Worm (Caenorhabditis elegans): Measurements from ENCODE around the gene srh-46.

srh-46 gene

DNA sequence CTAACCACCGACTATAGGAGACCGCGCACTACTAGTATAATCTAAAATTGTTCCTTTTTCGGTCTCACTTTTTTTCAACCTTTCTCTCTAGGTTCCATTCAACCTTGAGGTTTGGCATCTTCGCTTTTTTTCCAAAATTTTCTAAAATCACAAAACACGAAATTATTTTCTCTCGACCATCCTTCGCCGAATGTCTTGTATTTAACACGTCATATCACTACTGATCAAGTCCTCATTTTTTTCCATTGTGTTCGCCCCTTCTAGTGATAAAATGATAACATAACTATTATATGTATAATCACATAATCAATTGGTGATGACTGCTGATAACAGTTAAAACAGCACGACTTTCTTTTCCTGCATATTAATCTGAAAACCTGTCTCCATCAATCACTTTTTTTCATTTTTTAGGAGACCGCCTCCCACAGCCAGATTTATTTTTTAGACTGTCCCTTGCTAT lies 8.4 kb upstream of the srh-46 start, which contains the start of gene T03F7.7:
Gene T03F7.7 (plus strand): TSS at position 410 of the 460 bp plus-strand sequence.
- TF ChIP-seq klf-2 (GFP tag; conservative IDR thresholded peaks at IDR 0.05), result no peak
- no peak for TF ChIP-seq ztf-29 (GFP tag; IDR thresholded peaks at IDR 0.05)
- no peak for TF ChIP-seq T22C8.4 (GFP tag; IDR thresholded peaks at IDR 0.05)
- TF ChIP-seq tab-1 (GFP tag; IDR thresholded peaks at IDR 0.05), result no peak
- TF ChIP-seq cog-1 (tag; optimal IDR thresholded peaks at IDR 0.05), result no peak
- no peak for TF ChIP-seq ztf-23 (GFP tag; IDR thresholded peaks at IDR 0.05)
- TF ChIP-seq ref-1 (GFP tag; conservative IDR thresholded peaks at IDR 0.05), result no peak

DNA sequence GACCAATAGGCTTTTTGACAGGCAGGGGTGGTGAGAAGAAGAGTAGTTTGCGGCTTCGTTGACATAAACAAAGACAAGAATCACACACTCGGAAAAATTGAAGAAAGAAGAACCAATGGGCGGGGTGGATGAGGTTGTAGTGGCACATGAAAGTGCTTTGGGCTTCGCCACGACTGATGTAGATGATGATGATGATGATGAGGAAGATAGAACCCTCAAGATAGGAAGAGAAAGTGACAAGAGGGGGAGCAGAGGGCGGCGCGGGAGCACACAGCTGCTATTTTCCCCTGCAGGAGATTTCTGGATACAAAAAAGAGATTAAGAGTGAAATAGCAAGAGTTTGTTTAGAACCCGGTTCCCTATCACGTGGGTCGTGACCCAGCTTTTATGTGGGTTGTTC lies 6.2 kb upstream of the srh-46 start:
- TF ChIP-seq T22C8.4 (GFP tag; IDR thresholded peaks at IDR 0.05) (no peak), klf-2 (GFP tag; conservative IDR thresholded peaks at IDR 0.05) (no peak), ztf-29 (GFP tag; IDR thresholded peaks at IDR 0.05) (no peak), ref-1 (GFP tag; conservative IDR thresholded peaks at IDR 0.05) (no peak), cog-1 (tag; optimal IDR thresholded peaks at IDR 0.05) (no peak), med-1 (GFP tag; optimal IDR thresholded peaks at IDR 0.05; ENCODE audit: insufficient read depth) (no peak), tab-1 (GFP tag; IDR thresholded peaks at IDR 0.05) (no peak), ztf-23 (GFP tag; IDR thresholded peaks at IDR 0.05) (no peak), flt-1 (GFP tag; IDR thresholded peaks at IDR 0.05) (no peak)

DNA sequence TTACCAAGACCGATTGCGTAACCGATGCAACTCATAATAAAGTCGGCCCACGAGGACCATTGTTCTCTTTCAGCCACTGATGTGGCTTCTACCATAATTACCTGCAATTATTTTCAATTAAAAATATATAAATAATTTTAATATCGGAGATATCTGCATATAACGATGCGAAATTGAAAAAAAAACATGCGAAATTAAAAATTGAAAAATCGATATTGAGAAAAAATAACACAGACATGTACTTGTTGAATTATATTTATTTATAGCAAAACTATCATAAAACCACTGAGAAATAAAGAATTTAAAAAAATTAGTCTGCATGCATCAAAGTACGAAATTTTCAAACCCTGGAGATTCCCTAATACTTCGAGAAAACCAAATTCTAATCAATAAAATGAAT lies 5.7 kb upstream of the srh-46 start, which contains the start of gene snf-11:
Gene snf-11 (minus strand): TSS at position 101 of the 400 bp plus-strand sequence.
- TF ChIP-seq ref-1 (GFP tag; conservative IDR thresholded peaks at IDR 0.05), result no peak
- TF ChIP-seq klf-2 (GFP tag; conservative IDR thresholded peaks at IDR 0.05), result no peak
- TF ChIP-seq flt-1 (GFP tag; IDR thresholded peaks at IDR 0.05), result no peak
- TF ChIP-seq ztf-29 (GFP tag; IDR thresholded peaks at IDR 0.05), result no peak
- TF ChIP-seq T22C8.4 (GFP tag; IDR thresholded peaks at IDR 0.05), result no peak
- no peak for TF ChIP-seq med-1 (GFP tag; optimal IDR thresholded peaks at IDR 0.05; ENCODE audit: insufficient read depth)
- TF ChIP-seq tab-1 (GFP tag; IDR thresholded peaks at IDR 0.05), result no peak
- no peak for TF ChIP-seq cog-1 (tag; optimal IDR thresholded peaks at IDR 0.05)
- no peak for TF ChIP-seq ztf-23 (GFP tag; IDR thresholded peaks at IDR 0.05)

DNA sequence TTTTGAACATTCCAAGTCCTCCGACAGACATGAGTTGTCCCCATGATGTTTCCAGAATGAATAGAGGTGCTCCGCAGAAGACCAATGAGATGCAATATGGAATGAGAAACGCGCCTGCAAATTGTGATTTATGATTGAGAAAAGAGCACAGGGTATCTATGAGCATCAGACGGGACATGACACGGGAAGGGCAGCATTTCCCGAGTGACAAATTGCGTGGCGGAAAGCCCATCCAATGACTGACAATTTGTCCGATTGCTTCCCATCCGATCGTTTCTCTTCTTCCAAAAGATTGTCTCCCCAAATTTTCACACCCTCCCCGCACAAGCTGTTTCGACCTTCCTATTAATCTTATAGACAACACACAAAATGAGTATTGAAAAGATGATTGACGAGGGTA lies 5.1 kb upstream of the srh-46 start:
- TF ChIP-seq ref-1 (GFP tag; conservative IDR thresholded peaks at IDR 0.05) (no peak), cog-1 (tag; optimal IDR thresholded peaks at IDR 0.05) (no peak), tab-1 (GFP tag; IDR thresholded peaks at IDR 0.05) (no peak), flt-1 (GFP tag; IDR thresholded peaks at IDR 0.05) (no peak)

DNA sequence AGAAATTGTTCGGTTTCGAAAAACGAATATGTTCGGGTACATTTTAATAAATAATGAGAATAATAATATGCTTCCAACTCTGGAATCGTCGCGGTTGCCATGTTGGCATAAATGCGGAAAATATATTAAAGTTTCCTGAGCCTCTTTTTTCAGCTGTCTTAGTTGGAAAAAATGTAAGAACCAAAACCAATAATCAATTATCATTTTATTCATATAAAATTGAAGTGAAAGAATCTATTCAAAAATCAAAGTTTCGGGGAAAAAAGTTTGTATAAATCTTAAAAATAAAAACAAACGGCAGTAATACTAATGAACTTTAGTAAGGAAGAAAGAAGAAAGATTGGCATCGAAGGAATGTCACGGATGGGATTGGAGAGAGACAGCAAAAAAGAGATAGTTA lies 2.2 kb upstream of the srh-46 start, which contains the start of gene srh-45:
Gene srh-45 (minus strand): TSS at position 101 of the 400 bp plus-strand sequence.
- TF ChIP-seq ztf-23 (GFP tag; IDR thresholded peaks at IDR 0.05) (no peak), cog-1 (tag; optimal IDR thresholded peaks at IDR 0.05) (no peak), ref-1 (GFP tag; conservative IDR thresholded peaks at IDR 0.05) (no peak), tab-1 (GFP tag; IDR thresholded peaks at IDR 0.05) (no peak), ztf-29 (GFP tag; IDR thresholded peaks at IDR 0.05) (no peak), klf-2 (GFP tag; conservative IDR thresholded peaks at IDR 0.05) (no peak), flt-1 (GFP tag; IDR thresholded peaks at IDR 0.05) (no peak), med-1 (GFP tag; optimal IDR thresholded peaks at IDR 0.05; ENCODE audit: insufficient read depth) (no peak), T22C8.4 (GFP tag; IDR thresholded peaks at IDR 0.05) (no peak)

DNA sequence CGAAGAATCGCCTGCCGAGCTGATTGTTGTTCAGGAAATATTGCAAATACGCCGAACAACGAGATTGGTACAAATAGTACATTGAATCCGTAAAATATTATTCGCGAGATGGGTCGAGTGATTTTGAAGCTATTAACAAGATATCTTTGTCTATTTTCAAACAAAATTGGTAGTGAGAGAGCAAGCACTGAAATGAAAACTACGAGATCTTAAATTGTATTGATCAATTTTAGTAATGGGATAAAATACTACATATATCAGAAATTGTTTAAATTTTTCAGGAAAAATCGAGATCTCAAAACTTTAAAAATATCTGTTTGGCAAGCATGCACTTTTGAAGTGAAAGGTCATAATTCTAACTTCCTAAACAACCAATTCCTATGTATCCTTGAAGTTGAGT lies 1.5 kb upstream of the srh-46 start:
- TF ChIP-seq ztf-29 (GFP tag; IDR thresholded peaks at IDR 0.05) (no peak), klf-2 (GFP tag; conservative IDR thresholded peaks at IDR 0.05) (no peak), cog-1 (tag; optimal IDR thresholded peaks at IDR 0.05) (no peak), tab-1 (GFP tag; IDR thresholded peaks at IDR 0.05) (no peak), ref-1 (GFP tag; conservative IDR thresholded peaks at IDR 0.05) (no peak), ztf-23 (GFP tag; IDR thresholded peaks at IDR 0.05) (no peak), flt-1 (GFP tag; IDR thresholded peaks at IDR 0.05) (no peak), med-1 (GFP tag; optimal IDR thresholded peaks at IDR 0.05; ENCODE audit: insufficient read depth) (no peak), T22C8.4 (GFP tag; IDR thresholded peaks at IDR 0.05) (no peak)

DNA sequence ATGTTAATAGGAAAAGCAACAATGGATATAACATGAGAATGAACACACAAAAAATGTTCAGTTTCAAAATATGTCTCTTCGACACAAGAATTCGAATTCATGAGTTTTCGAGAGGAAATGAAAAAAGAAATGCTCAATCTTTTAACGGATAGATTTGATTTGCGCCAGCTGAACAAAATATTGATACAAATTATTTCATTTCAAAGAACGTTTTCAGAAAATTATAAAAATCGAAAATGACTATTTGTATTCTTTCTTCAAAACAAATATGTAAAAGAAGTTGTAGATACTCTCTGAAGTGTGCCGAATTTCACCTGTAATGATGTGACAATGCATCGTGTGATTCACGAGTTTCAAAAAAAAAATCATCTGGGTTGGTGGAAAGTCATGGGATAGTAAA lies 2.1 kb downstream of the srh-46 start, which contains the start of gene srh-47:
Gene srh-47 (minus strand): TSS at position 101 of the 400 bp plus-strand sequence.
- TF ChIP-seq ztf-23 (GFP tag; IDR thresholded peaks at IDR 0.05), result no peak
- TF ChIP-seq cog-1 (tag; optimal IDR thresholded peaks at IDR 0.05), result no peak
- TF ChIP-seq klf-2 (GFP tag; conservative IDR thresholded peaks at IDR 0.05), result no peak
- TF ChIP-seq T22C8.4 (GFP tag; IDR thresholded peaks at IDR 0.05), result no peak
- TF ChIP-seq med-1 (GFP tag; optimal IDR thresholded peaks at IDR 0.05; ENCODE audit: insufficient read depth), result no peak
- TF ChIP-seq ztf-29 (GFP tag; IDR thresholded peaks at IDR 0.05), result no peak
- no peak for TF ChIP-seq ref-1 (GFP tag; conservative IDR thresholded peaks at IDR 0.05)
- no peak for TF ChIP-seq tab-1 (GFP tag; IDR thresholded peaks at IDR 0.05)
- TF ChIP-seq flt-1 (GFP tag; IDR thresholded peaks at IDR 0.05), result no peak

DNA sequence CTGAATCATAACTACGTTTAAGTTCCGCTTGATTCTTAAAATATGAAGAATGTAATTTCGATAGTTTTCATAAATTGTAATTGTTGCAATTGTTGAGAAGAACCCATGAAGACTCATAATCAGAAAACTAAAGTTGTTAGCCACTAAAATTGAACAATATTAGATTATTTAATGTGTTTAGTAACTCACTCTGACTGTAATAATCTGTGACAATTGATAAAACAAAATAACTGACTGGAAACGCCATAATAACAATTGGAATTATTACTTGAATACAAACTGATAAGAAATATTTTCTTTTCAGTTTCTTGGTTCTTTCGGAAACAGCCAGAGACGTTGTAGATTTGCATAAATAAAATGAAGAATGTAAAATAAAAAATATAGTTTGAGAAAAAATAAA lies 3.3 kb downstream of the srh-46 start:
- no peak for TF ChIP-seq med-1 (GFP tag; optimal IDR thresholded peaks at IDR 0.05; ENCODE audit: insufficient read depth)
- TF ChIP-seq tab-1 (GFP tag; IDR thresholded peaks at IDR 0.05), result no peak
- TF ChIP-seq ztf-23 (GFP tag; IDR thresholded peaks at IDR 0.05), result no peak
- no peak for TF ChIP-seq ref-1 (GFP tag; conservative IDR thresholded peaks at IDR 0.05)
- no peak for TF ChIP-seq ztf-29 (GFP tag; IDR thresholded peaks at IDR 0.05)
- no peak for TF ChIP-seq cog-1 (tag; optimal IDR thresholded peaks at IDR 0.05)
- no peak for TF ChIP-seq flt-1 (GFP tag; IDR thresholded peaks at IDR 0.05)
- no peak for TF ChIP-seq klf-2 (GFP tag; conservative IDR thresholded peaks at IDR 0.05)
- TF ChIP-seq T22C8.4 (GFP tag; IDR thresholded peaks at IDR 0.05), result no peak

DNA sequence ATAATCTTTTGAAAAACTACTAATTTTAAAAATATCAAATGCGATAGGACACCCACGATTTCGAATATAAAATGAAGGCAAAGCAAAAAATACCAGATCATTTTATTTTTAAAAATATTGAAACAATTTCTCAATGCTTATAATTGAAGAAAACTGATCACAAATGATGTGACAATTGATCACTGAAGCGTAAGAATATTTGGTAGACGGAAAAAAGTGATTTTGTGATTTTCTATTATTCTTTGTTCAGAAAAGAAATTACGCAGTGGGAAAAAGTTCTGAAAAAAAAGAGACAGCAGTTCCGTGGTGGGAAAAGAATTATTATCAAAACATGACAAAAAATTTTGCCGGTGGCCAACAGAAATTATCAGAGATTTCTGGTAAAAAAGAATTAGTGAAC lies 4.1 kb downstream of the srh-46 start, which contains the start of gene T03F7.5:
Gene T03F7.5 (minus strand): TSS at position 101 of the 400 bp plus-strand sequence.
- TF ChIP-seq tab-1 (GFP tag; IDR thresholded peaks at IDR 0.05) (no peak), ref-1 (GFP tag; conservative IDR thresholded peaks at IDR 0.05) (no peak), cog-1 (tag; optimal IDR thresholded peaks at IDR 0.05) (no peak), klf-2 (GFP tag; conservative IDR thresholded peaks at IDR 0.05) (no peak), T22C8.4 (GFP tag; IDR thresholded peaks at IDR 0.05) (no peak), ztf-29 (GFP tag; IDR thresholded peaks at IDR 0.05) (no peak), med-1 (GFP tag; optimal IDR thresholded peaks at IDR 0.05; ENCODE audit: insufficient read depth) (no peak), flt-1 (GFP tag; IDR thresholded peaks at IDR 0.05) (no peak)

DNA sequence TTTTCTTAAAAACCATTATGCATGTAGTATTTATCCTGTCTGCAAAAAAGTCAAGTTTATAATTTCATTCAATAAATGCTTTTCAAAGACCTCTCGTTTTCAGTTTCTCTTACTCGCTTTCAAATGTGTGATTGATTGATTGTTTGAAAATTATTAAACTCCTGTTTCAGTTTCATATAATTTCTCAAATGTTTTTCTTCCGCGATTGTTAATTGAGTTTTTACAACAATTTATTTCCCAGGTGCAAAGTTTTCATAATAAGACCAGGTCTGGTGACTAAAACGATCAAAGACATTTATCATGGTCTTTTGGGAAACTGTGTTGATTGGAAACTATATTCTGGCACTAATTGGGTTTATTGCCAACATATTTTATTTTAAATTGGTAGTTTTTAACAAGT lies 8.3 kb downstream of the srh-46 start, which contains the start of gene T03F7.6:
Gene T03F7.6 (plus strand): TSS at position 301 of the 400 bp plus-strand sequence.
- TF ChIP-seq tab-1 (GFP tag; IDR thresholded peaks at IDR 0.05), result no peak
- TF ChIP-seq med-1 (GFP tag; optimal IDR thresholded peaks at IDR 0.05; ENCODE audit: insufficient read depth), result no peak
- no peak for TF ChIP-seq ztf-29 (GFP tag; IDR thresholded peaks at IDR 0.05)
- no peak for TF ChIP-seq ztf-23 (GFP tag; IDR thresholded peaks at IDR 0.05)
